Worm (Caenorhabditis elegans) whole organism, L3 larva: ENCODE measurements around the gene Y72A10A.1.
A peak's percentile ranks its signal among the peaks of the same experiment; 100 is the strongest.

Experiments
- R02D3.7 ChIP-seq: fragments of 150-350 bp; optimal IDR thresholded peaks from 2 replicates; lab custom pipeline; 2014; ENCODE audit warnings: missing biosample characterization, missing genetic modification characterization
- ceh-9 ChIP-seq: sonication (generic microtip); optimal IDR thresholded peaks from 2 replicates; lab custom pipeline; 2018; ENCODE audit warnings: missing biosample characterization, missing genetic modification characterization
- nfya-1 ChIP-seq: sonication (generic microtip); optimal IDR thresholded peaks from 2 replicates; lab custom pipeline; 2017; ENCODE audit warnings: missing genetic modification characterization, mild to moderate bottlenecking, missing compliant biosample characterization, antibody characterized with exemption, moderate library complexity; ENCODE audit not compliant: insufficient read depth
- nhr-23 ChIP-seq: fragments of 150-350 bp; optimal IDR thresholded peaks from 2 replicates; lab custom pipeline; 2014; ENCODE audit warnings: missing biosample characterization, missing genetic modification reagents, missing genetic modification characterization
- pha-4 ChIP-seq: fragments of 150-350 bp; optimal IDR thresholded peaks from 2 replicates; lab custom pipeline; 2014; ENCODE audit warnings: missing biosample characterization, missing genetic modification reagents, missing genetic modification characterization
- unc-39 ChIP-seq: sonication (generic microtip); optimal IDR thresholded peaks from 4 replicates; lab custom pipeline; 2017; ENCODE audit warnings: missing biosample characterization, missing genetic modification characterization
- ztf-11 ChIP-seq: fragments of 150-350 bp; optimal IDR thresholded peaks from 2 replicates; lab custom pipeline; 2014; ENCODE audit warnings: missing biosample characterization, missing genetic modification characterization

DNA sequence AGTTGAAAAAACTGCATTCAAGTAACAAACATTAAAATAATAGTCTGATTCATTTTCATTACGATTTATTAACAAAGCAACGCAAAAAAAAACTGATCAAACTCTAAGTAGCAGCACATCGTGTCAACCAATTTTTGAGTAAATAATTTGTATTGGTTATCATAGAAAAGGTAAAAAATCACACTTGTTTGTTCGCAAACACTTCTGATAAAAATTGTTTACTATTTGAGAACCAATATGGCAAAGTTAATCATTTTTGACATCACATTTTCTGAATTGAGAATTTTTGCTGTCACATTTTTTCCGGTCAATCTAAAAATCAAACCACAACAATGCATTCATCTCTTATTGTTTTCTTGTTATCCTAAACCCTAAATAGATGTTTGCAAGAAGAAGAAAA is 16.9 kb downstream of the Y72A10A.1 start:
- TF ChIP-seq nhr-23 (tag; lab: Kevin White, UChicago): no peak
- TF ChIP-seq R02D3.7: no peak
- no peak for TF ChIP-seq ceh-9
- no peak for TF ChIP-seq ztf-11
- no peak for TF ChIP-seq unc-39 (tag; lab: Kevin White, UChicago)
- TF ChIP-seq pha-4: peak; percentile 89
- no peak for TF ChIP-seq nfya-1 (tag; lab: Kevin White, UChicago)
